Fruit fly (Drosophila melanogaster) whole organism, pupa: ENCODE measurements around the gene IA-2.

Experiments
- CG10348 ChIP-seq: fragments of 200-800 bp; sonication (Bioruptor generic); IDR thresholded peaks from 2 replicates; pipeline ENCODE4 v1.3.6; 2022; ENCODE audit warnings: missing biosample characterization, missing genetic modification characterization
- CG13204 ChIP-seq: fragments of 200-800 bp; sonication (Bioruptor generic); optimal IDR thresholded peaks from 2 replicates; lab custom pipeline; 2018; ENCODE audit warnings: missing biosample characterization, mild to moderate bottlenecking, missing genetic modification characterization, moderate library complexity
- CG14655 ChIP-seq: fragments of 200-800 bp; sonication (Bioruptor generic); optimal IDR thresholded peaks from 3 replicates; lab custom pipeline; 2017; ENCODE audit warnings: mild to moderate bottlenecking, missing biosample characterization, missing genetic modification reagents, missing genetic modification characterization
- CG17806 ChIP-seq: fragments of 200-800 bp; sonication (Bioruptor generic); optimal IDR thresholded peaks from 2 replicates; lab custom pipeline; 2018; ENCODE audit warnings: missing biosample characterization, mild to moderate bottlenecking, missing genetic modification characterization, moderate library complexity
- CG4496 ChIP-seq: fragments of 200-800 bp; sonication (Bioruptor generic); IDR thresholded peaks from 3 replicates; pipeline ENCODE4 v1.3.6; 2022; ENCODE audit warnings: missing biosample characterization, missing genetic modification characterization
- CG8301 ChIP-seq: fragments of 200-800 bp; sonication (Bioruptor generic); optimal IDR thresholded peaks from 2 replicates; lab custom pipeline; 2018; ENCODE audit warnings: missing biosample characterization, mild to moderate bottlenecking, missing genetic modification characterization
- CG9948 ChIP-seq: fragments of 200-800 bp; sonication (Bioruptor generic); optimal IDR thresholded peaks from 2 replicates; lab custom pipeline; 2018; ENCODE audit warnings: missing biosample characterization, mild to moderate bottlenecking, missing genetic modification characterization, moderate library complexity
- EcR ChIP-seq: fragments of 200-800 bp; sonication (Bioruptor generic); optimal IDR thresholded peaks from 3 replicates; lab custom pipeline; 2019; ENCODE audit warnings: missing biosample characterization, missing genetic modification characterization, mild to moderate bottlenecking, moderate library complexity, missing genetic modification reagents
- Pif1A ChIP-seq: fragments of 200-800 bp; sonication (Bioruptor generic); optimal IDR thresholded peaks from 3 replicates; lab custom pipeline; 2016; ENCODE audit warnings: missing biosample characterization, missing genetic modification characterization
- Pif1B ChIP-seq: fragments of 200-800 bp; sonication (Bioruptor generic); optimal IDR thresholded peaks from 3 replicates; lab custom pipeline; 2016; ENCODE audit warnings: missing biosample characterization, missing genetic modification characterization
- gl ChIP-seq: fragments of 200-800 bp; sonication (Bioruptor generic); optimal IDR thresholded peaks from 2 replicates; lab custom pipeline; 2018; ENCODE audit warnings: missing biosample characterization, mild to moderate bottlenecking, missing genetic modification characterization

DNA sequence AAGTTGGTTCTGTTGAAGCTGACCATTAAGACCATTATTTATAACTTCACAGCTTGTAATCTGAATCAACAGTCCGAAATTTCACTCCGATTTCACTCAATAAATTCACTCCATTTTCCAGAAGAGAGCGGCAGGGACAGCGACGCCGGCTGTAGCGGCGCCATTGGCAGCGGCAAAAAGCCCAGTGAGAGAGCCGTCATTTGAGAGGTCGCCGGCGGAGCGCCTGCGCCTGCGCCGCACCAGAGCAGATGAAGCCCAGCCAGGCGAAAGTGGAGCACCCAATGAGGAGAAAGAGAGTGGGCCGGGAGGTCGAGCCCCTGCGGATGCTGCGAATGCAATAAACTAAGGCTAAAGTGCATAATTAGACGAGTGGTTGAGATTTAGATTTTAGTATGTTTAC is 34.8 kb upstream of the IA-2 start:
- TF ChIP-seq CG10348 (GFP tag; lab: Robert Waterston, UW) = no peak
- TF ChIP-seq Pif1A (GFP tag; lab: Kevin White, UChicago) = no peak
- TF ChIP-seq CG13204 (GFP tag; lab: Kevin White, UChicago) = peak; percentile 14
- TF ChIP-seq CG17806 = no peak
- TF ChIP-seq CG14655 (GFP tag; lab: Kevin White, UChicago) = no peak
- no peak for TF ChIP-seq Pif1B
- TF ChIP-seq gl (tag; lab: Kevin White, UChicago) = no peak
- TF ChIP-seq CG4496 = no peak
- no peak for TF ChIP-seq EcR (GFP tag; lab: Kevin White, UChicago)
- no peak for TF ChIP-seq CG9948 (tag; lab: Kevin White, UChicago)
- TF ChIP-seq CG8301 (tag; lab: Kevin White, UChicago) = no peak
